Fruit fly (Drosophila melanogaster): Measurements from ENCODE around the gene sstn.

DNA sequence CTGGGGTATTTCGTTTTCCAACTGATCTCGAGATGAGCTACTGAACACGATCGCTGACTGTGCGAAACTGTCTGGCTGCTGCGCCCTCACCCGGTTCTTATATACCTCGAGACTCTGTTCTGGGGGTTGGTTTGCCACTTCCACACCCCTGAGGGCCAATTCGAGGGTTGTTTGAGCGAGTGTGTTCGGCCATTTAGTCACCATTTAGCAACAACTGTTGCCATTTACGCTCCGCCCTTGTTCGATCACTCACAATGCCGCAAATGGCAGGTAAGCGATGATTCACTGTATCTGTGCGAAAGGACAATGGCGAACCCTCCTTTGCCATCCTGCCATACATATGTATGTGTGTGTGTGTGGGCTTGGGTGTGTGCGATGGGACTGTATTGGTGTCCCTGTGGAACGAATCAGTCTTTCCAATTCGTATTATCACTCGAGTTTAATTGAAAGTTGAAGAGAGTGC is 50.6 kb downstream of the sstn start, which contains the start of gene ind:
- no peak for TF ChIP-seq EcR (GFP tag; optimal IDR thresholded peaks at IDR 0.05)
- no peak for TF ChIP-seq psq (optimal IDR thresholded peaks at IDR 0.05)
- no peak for TF ChIP-seq pan (optimal IDR thresholded peaks at IDR 0.05)

All from whole organism.